Fruit fly (Drosophila melanogaster): ENCODE data around the gene Ype.

The Ype gene

dm6 chrX:13383770-13384169, 3.4 kb downstream of the Ype start:
- no peak for TF ChIP-seq Myc (optimal IDR thresholded peaks at IDR 0.05)
- TF ChIP-seq insv (optimal IDR thresholded peaks at IDR 0.05), result no peak
- peak; percentile 90 for TF ChIP-seq h (optimal IDR thresholded peaks at IDR 0.05)

- TF ChIP-seq Sin3A (optimal IDR thresholded peaks at IDR 0.05), result no peak
- no peak for TF ChIP-seq Myc (optimal IDR thresholded peaks at IDR 0.05)
- TF ChIP-seq insv (optimal IDR thresholded peaks at IDR 0.05), result no peak
- no peak for TF ChIP-seq h (optimal IDR thresholded peaks at IDR 0.05)
- no peak for TF ChIP-seq psq (optimal IDR thresholded peaks at IDR 0.05)
Measured at dm6 chrX:13376520-13376919, 10.7 kb downstream of the Ype start.

dm6 chrX:13375489-13375997, 11.7 kb downstream of the Ype start:
- no peak for TF ChIP-seq h (optimal IDR thresholded peaks at IDR 0.05)
- no peak for TF ChIP-seq psq (optimal IDR thresholded peaks at IDR 0.05)
- TF ChIP-seq ttk (optimal IDR thresholded peaks at IDR 0.05), result no peak
- no peak for TF ChIP-seq Sin3A (optimal IDR thresholded peaks at IDR 0.05)
- TF ChIP-seq insv (optimal IDR thresholded peaks at IDR 0.05), result no peak
- no peak for TF ChIP-seq Myc (optimal IDR thresholded peaks at IDR 0.05)

dm6 chrX:13374979-13375378, 12.2 kb downstream of the Ype start:
- TF ChIP-seq Sin3A (optimal IDR thresholded peaks at IDR 0.05), result no peak
- no peak for TF ChIP-seq psq (optimal IDR thresholded peaks at IDR 0.05)
- TF ChIP-seq ttk (optimal IDR thresholded peaks at IDR 0.05), result no peak
- no peak for TF ChIP-seq insv (optimal IDR thresholded peaks at IDR 0.05)
- TF ChIP-seq h (optimal IDR thresholded peaks at IDR 0.05), result no peak
- no peak for TF ChIP-seq Myc (optimal IDR thresholded peaks at IDR 0.05)

dm6 chrX:13374154-13374536, 13.1 kb downstream of the Ype start:
- TF ChIP-seq h (optimal IDR thresholded peaks at IDR 0.05) (no peak), insv (optimal IDR thresholded peaks at IDR 0.05) (no peak), Myc (optimal IDR thresholded peaks at IDR 0.05) (no peak), psq (optimal IDR thresholded peaks at IDR 0.05) (no peak), ttk (optimal IDR thresholded peaks at IDR 0.05) (no peak), Sin3A (optimal IDR thresholded peaks at IDR 0.05) (no peak)

dm6 chrX:13373239-13374153, 13.7 kb downstream of the Ype start:
- TF ChIP-seq psq (optimal IDR thresholded peaks at IDR 0.05) (no peak), Sin3A (optimal IDR thresholded peaks at IDR 0.05) (no peak)

dm6 chrX:13372512-13372911, 14.7 kb downstream of the Ype start:
- TF ChIP-seq h (optimal IDR thresholded peaks at IDR 0.05) (no peak), ttk (optimal IDR thresholded peaks at IDR 0.05) (no peak), Myc (optimal IDR thresholded peaks at IDR 0.05) (no peak), Sin3A (optimal IDR thresholded peaks at IDR 0.05) (no peak), insv (optimal IDR thresholded peaks at IDR 0.05) (no peak), psq (optimal IDR thresholded peaks at IDR 0.05) (no peak)

- TF ChIP-seq Myc (optimal IDR thresholded peaks at IDR 0.05) (no peak), ttk (optimal IDR thresholded peaks at IDR 0.05) (no peak), Sin3A (optimal IDR thresholded peaks at IDR 0.05) (no peak), psq (optimal IDR thresholded peaks at IDR 0.05) (no peak), h (optimal IDR thresholded peaks at IDR 0.05) (no peak), insv (optimal IDR thresholded peaks at IDR 0.05) (no peak)
Measured at dm6 chrX:13371704-13372049, 15.5 kb downstream of the Ype start.

- TF ChIP-seq Sin3A (optimal IDR thresholded peaks at IDR 0.05) (no peak), psq (optimal IDR thresholded peaks at IDR 0.05) (no peak), Myc (optimal IDR thresholded peaks at IDR 0.05) (no peak), insv (optimal IDR thresholded peaks at IDR 0.05) (no peak), ttk (optimal IDR thresholded peaks at IDR 0.05) (no peak), h (optimal IDR thresholded peaks at IDR 0.05) (no peak)
Measured at dm6 chrX:13370826-13371703, 16.2 kb downstream of the Ype start.

- TF ChIP-seq insv (optimal IDR thresholded peaks at IDR 0.05), result no peak
- TF ChIP-seq ttk (optimal IDR thresholded peaks at IDR 0.05), result no peak
- TF ChIP-seq Sin3A (optimal IDR thresholded peaks at IDR 0.05), result no peak
- no peak for TF ChIP-seq psq (optimal IDR thresholded peaks at IDR 0.05)
- TF ChIP-seq Myc (optimal IDR thresholded peaks at IDR 0.05), result no peak
- no peak for TF ChIP-seq h (optimal IDR thresholded peaks at IDR 0.05)
Measured at dm6 chrX:13370306-13370705, 16.9 kb downstream of the Ype start, which contains the start of gene CG1640. Gene CG1640 (plus strand): TSS chrX:13370606.

dm6 chrX:13369438-13369837, 17.8 kb downstream of the Ype start:
- no peak for TF ChIP-seq Myc (optimal IDR thresholded peaks at IDR 0.05)
- no peak for TF ChIP-seq h (optimal IDR thresholded peaks at IDR 0.05)
- TF ChIP-seq psq (optimal IDR thresholded peaks at IDR 0.05), result no peak
- no peak for TF ChIP-seq insv (optimal IDR thresholded peaks at IDR 0.05)
- no peak for TF ChIP-seq ttk (optimal IDR thresholded peaks at IDR 0.05)
- TF ChIP-seq Sin3A (optimal IDR thresholded peaks at IDR 0.05), result no peak

dm6 chrX:13368149-13368548, 19.1 kb downstream of the Ype start, which contains the start of gene dmrt11E:
Gene dmrt11E (plus strand): TSS chrX:13368191.
- TF ChIP-seq ttk (optimal IDR thresholded peaks at IDR 0.05) (no peak), insv (optimal IDR thresholded peaks at IDR 0.05) (no peak), Sin3A (optimal IDR thresholded peaks at IDR 0.05) (no peak), psq (optimal IDR thresholded peaks at IDR 0.05) (no peak), Myc (optimal IDR thresholded peaks at IDR 0.05) (no peak), h (optimal IDR thresholded peaks at IDR 0.05) (no peak)
